Worm (Caenorhabditis elegans): ENCODE data around the gene C04G6.13.

C04G6.13 gene

DNA sequence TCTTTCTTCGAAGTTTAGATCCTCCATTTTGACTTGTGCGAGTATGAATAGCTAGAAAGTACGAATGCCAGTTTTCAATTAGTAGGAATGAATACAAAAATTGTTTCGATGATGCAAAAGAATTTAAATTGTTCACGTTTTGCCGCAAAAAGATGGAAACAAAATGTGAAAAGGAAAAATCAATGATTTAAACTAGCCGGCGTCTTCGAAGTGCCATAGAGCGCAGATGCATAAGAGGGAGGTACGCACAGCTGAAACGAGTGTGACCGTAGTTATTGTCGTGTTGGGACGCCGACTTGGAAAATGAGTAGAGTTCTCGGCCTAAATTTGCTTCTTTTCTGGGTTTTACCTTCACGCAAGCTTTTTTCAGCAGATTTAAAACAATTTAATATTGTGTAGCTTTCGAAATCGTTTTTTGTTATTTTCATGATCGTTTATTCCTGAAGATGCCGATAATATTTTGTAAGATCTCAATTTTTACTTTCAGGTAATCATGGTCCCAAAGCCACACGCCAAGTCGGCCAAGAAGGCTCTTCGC lies 38.8 kb upstream of the C04G6.13 start, which contains the start of the genes ify-1 and rpl-22 (continued):
- TF ChIP-seq snpc-4 (tag; optimal IDR thresholded peaks at IDR 0.05) (peak; percentile 51), lin-38 (GFP tag; IDR thresholded peaks at IDR 0.05) (peak; percentile 99), egl-27 (tag; optimal IDR thresholded peaks at IDR 0.05) (no peak), F44E2.7 (GFP tag; IDR thresholded peaks at IDR 0.05) (no peak), nhr-6 (tag; optimal IDR thresholded peaks at IDR 0.05) (peak; percentile 95), T26A8.4 (GFP tag; IDR thresholded peaks at IDR 0.05) (peak; percentile 86), daf-19 (GFP tag; conservative IDR thresholded peaks at IDR 0.05) (no peak), fkh-10 (GFP tag; optimal IDR thresholded peaks at IDR 0.05) (peak; percentile 91), daf-16 (GFP tag; optimal IDR thresholded peaks at IDR 0.05) (peak in 1 of 2 experiments; percentile 38), daf-16 (tag; optimal IDR thresholded peaks at IDR 0.05) (peak; percentile 84), mxl-3 (GFP tag; optimal IDR thresholded peaks at IDR 0.05) (peak; percentile 61), nhr-77 (tag; optimal IDR thresholded peaks at IDR 0.05) (peak; percentile 96), nhr-28 (tag; optimal IDR thresholded peaks at IDR 0.05) (peak; percentile 80), zip-2 (tag; optimal IDR thresholded peaks at IDR 0.05) (peak; percentile 57)

DNA sequence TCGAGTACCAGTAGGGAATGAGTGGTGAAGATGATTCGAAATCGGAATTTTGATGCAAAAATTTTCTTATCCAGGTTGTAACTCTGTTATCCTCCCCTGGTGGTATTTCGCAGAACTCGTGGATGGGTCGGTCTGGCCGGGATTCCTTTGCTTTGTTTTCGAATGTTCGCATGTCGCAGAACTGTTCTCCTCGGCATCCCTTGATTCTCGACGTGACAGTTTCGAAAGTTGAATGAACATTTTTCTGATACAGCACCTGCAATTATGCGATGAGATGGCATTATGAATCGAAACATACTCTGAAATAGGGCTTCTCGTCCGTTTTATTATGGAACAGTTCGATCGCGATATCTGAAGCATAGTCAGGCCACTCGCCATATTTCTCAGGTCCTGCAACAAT lies 37.8 kb upstream of the C04G6.13 start:
- TF ChIP-seq ctbp-1 (GFP tag; IDR thresholded peaks at IDR 0.05) (peak; percentile 10; the same call in 1 of the 2 replicates), zfp-3 (GFP tag; conservative IDR thresholded peaks at IDR 0.05) (0 out of 2 replicates have a peak, but pooled peaks have one; percentile 19), madf-5 (GFP tag; IDR thresholded peaks at IDR 0.05) (peak in 1 of 2 experiments; percentile 40; a peak in 1 of 4 replicates), ceh-44 (GFP tag; IDR thresholded peaks at IDR 0.05) (no peak), lin-38 (GFP tag; IDR thresholded peaks at IDR 0.05) (no peak), tag-97 (GFP tag; IDR thresholded peaks at IDR 0.05) (no peak), aha-1 (tag) (peak; percentile 21)

DNA sequence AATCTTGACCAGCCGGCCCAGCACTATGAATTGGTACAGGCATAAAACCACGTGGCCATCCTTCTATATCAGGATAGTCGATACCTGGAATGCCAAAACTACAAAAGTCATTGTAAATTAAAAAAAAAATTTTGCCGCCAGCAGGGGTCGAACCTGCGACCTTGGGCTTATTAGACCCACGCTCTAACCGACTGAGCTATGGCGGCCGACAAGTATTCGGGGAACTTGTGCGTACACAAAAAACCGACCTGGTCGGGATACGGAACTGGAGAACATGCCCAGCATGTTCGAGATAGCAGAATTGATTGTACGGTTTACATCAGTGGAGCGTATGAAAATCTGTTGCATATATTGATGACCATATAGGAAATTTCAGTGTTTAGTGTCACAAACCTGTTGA lies 36.7 kb upstream of the C04G6.13 start:
- peak; percentile 56; the same call in 1 of the 2 replicates for TF ChIP-seq lin-1 (GFP tag; IDR thresholded peaks at IDR 0.05)
- TF ChIP-seq dmd-6 (GFP tag; IDR thresholded peaks at IDR 0.05) = peak; percentile 73
- peak; percentile 72; the same call in 1 of the 2 replicates for TF ChIP-seq nhr-42 (GFP tag; IDR thresholded peaks at IDR 0.05)
- TF ChIP-seq egl-27 (tag; optimal IDR thresholded peaks at IDR 0.05) = no peak
- peak; percentile 52 for TF ChIP-seq nhr-111 (GFP tag; optimal IDR thresholded peaks at IDR 0.05)
- TF ChIP-seq D1046.2 (GFP tag; IDR thresholded peaks at IDR 0.05) = peak; percentile 91
- TF ChIP-seq snpc-4 (tag; optimal IDR thresholded peaks at IDR 0.05) = peak; percentile 93
- TF ChIP-seq pqm-1 (tag; optimal IDR thresholded peaks at IDR 0.05) = no peak
- TF ChIP-seq fkh-10 (GFP tag; optimal IDR thresholded peaks at IDR 0.05) = no peak
- peak; percentile 83 for TF ChIP-seq daf-19 (GFP tag; conservative IDR thresholded peaks at IDR 0.05)
- peak; percentile 65 for TF ChIP-seq dve-1 (tag; optimal IDR thresholded peaks at IDR 0.05; ENCODE audit: insufficient read depth)
- peak; percentile 67 for TF ChIP-seq nhr-25 (tag; optimal IDR thresholded peaks at IDR 0.05; ENCODE audit: borderline replicate concordance, insufficient read depth)
- peak; percentile 60 for TF ChIP-seq nhr-102 (tag; optimal IDR thresholded peaks at IDR 0.05)
- TF ChIP-seq php-3 (GFP tag; IDR thresholded peaks at IDR 0.05) = no peak
- TF ChIP-seq daf-8 (GFP tag; IDR thresholded peaks at IDR 0.05) = no peak
- peak; percentile 55 for TF ChIP-seq sdz-12 (GFP tag; optimal IDR thresholded peaks at IDR 0.05)
- peak; percentile 54 for TF ChIP-seq dpl-1 (GFP tag; optimal IDR thresholded peaks at IDR 0.05)
- TF ChIP-seq lin-38 (GFP tag; IDR thresholded peaks at IDR 0.05) = peak; percentile 89
- TF ChIP-seq ztf-7 (tag; optimal IDR thresholded peaks at IDR 0.05) = no peak
- TF ChIP-seq ceh-44 (GFP tag; IDR thresholded peaks at IDR 0.05) = peak; percentile 54; the same call in 1 of the 2 replicates
- TF ChIP-seq T20F7.1 (GFP tag; optimal IDR thresholded peaks at IDR 0.05) = peak; percentile 48
- TF ChIP-seq skn-1 (tag; optimal IDR thresholded peaks at IDR 0.05) = no peak
- TF ChIP-seq ctbp-1 (GFP tag; IDR thresholded peaks at IDR 0.05) = peak; percentile 39; the same call in 1 of the 2 replicates
- TF ChIP-seq arid-1 (GFP tag; conservative IDR thresholded peaks at IDR 0.05) = peak; percentile 83
- TF ChIP-seq nhr-237 (tag; optimal IDR thresholded peaks at IDR 0.05) = no peak
- TF ChIP-seq ces-1 (GFP tag; optimal IDR thresholded peaks at IDR 0.05) = no peak
- TF ChIP-seq hlh-11 (tag; optimal IDR thresholded peaks at IDR 0.05) = peak; percentile 75
- TF ChIP-seq zip-11 (GFP tag; IDR thresholded peaks at IDR 0.05) = 0 out of 2 replicates have a peak, but pooled peaks have one; percentile 21
- no peak for TF ChIP-seq mxl-2 (GFP tag; conservative IDR thresholded peaks at IDR 0.05)
- TF ChIP-seq attf-4 (tag; optimal IDR thresholded peaks at IDR 0.05) = no peak
- TF ChIP-seq lsy-2 (tag; optimal IDR thresholded peaks at IDR 0.05) = peak; percentile 15 to 84
- no peak for TF ChIP-seq lin-39 (tag; optimal IDR thresholded peaks at IDR 0.05)
- no peak for TF ChIP-seq zfp-2 (tag; optimal IDR thresholded peaks at IDR 0.05)
- peak; percentile 80 for TF ChIP-seq lim-7 (GFP tag; IDR thresholded peaks at IDR 0.05)
- no peak for TF ChIP-seq nhr-6 (tag; optimal IDR thresholded peaks at IDR 0.05)
